Fruit fly (Drosophila melanogaster): ENCODE results near the gene CG44194.

- no peak for TF ChIP-seq Myc (optimal IDR thresholded peaks at IDR 0.05)
- no peak for TF ChIP-seq ttk (optimal IDR thresholded peaks at IDR 0.05)
Measured at dm6 chr3R:13032975-13033445, 35.5 kb upstream of the CG44194 start.

All from Kc167 (cell line).